Worm (Caenorhabditis elegans): Measurements from ENCODE around the gene C16C8.16.
"Not testable (repeated sequence)": the region's sequence is repeated elsewhere in the genome, so short reads cannot be mapped to it uniquely, and the experiment has no call there.

- not testable (repeated sequence) for TF ChIP-seq ceh-18 (tag; optimal IDR thresholded peaks at IDR 0.05); nhr-11 (tag; optimal IDR thresholded peaks at IDR 0.05); nfya-1 (tag; optimal IDR thresholded peaks at IDR 0.05); fkh-10 (GFP tag; optimal IDR thresholded peaks at IDR 0.05); ref-2 (tag; optimal IDR thresholded peaks at IDR 0.05); ceh-34 (tag; optimal IDR thresholded peaks at IDR 0.05); ama-1 (optimal IDR thresholded peaks at IDR 0.05)
Measured at ce11 chrII:3449514-3449913, 4.0 kb downstream of the C16C8.16 start, which contains the start of gene C16C8.14.
